Worm (Caenorhabditis elegans): Measurements from ENCODE around the gene tmc-1.

tmc-1 gene

ce11 chrX:1209096-1209495, 47.1 kb downstream of the tmc-1 start, which contains the start of gene C46H3.1:
C46H3.1 (plus strand) TSS chrX:1209396.
- no peak for TF ChIP-seq unc-62 (GFP tag; optimal IDR thresholded peaks at IDR 0.05)
- TF ChIP-seq R02D3.7 (tag; optimal IDR thresholded peaks at IDR 0.05), result no peak
- TF ChIP-seq ama-1 (optimal IDR thresholded peaks at IDR 0.05), result no peak
- TF ChIP-seq lin-15B (tag; optimal IDR thresholded peaks at IDR 0.05), result no peak
- no peak for TF ChIP-seq nhr-11 (tag; optimal IDR thresholded peaks at IDR 0.05)
- no peak for TF ChIP-seq mml-1 (tag; optimal IDR thresholded peaks at IDR 0.05)
- no peak for TF ChIP-seq elt-3 (tag; optimal IDR thresholded peaks at IDR 0.05)
- TF ChIP-seq ceh-82 (tag; optimal IDR thresholded peaks at IDR 0.05), result no peak
- no peak for TF ChIP-seq hmg-11 (tag; optimal IDR thresholded peaks at IDR 0.05)
- TF ChIP-seq nhr-76 (tag; optimal IDR thresholded peaks at IDR 0.05), result no peak
- no peak for TF ChIP-seq ztf-4 (tag; optimal IDR thresholded peaks at IDR 0.05)
- TF ChIP-seq ceh-28 (tag; optimal IDR thresholded peaks at IDR 0.05), result no peak

- TF ChIP-seq nhr-28 (tag; optimal IDR thresholded peaks at IDR 0.05) (no peak), egl-5 (tag; optimal IDR thresholded peaks at IDR 0.05) (no peak), daf-12 (tag; optimal IDR thresholded peaks at IDR 0.05) (no peak), lin-15B (tag; optimal IDR thresholded peaks at IDR 0.05) (no peak), nfya-1 (tag; optimal IDR thresholded peaks at IDR 0.05; ENCODE audit: insufficient read depth) (no peak), nhr-25 (tag; optimal IDR thresholded peaks at IDR 0.05) (no peak)
These were observed 51.1 kb downstream of the tmc-1 start for ce11 chrX:1213136-1213535.

- TF ChIP-seq fkh-10 (GFP tag; optimal IDR thresholded peaks at IDR 0.05), result peak; percentile 75
- no peak for TF ChIP-seq nhr-43 (tag; optimal IDR thresholded peaks at IDR 0.05; ENCODE audit: poor library complexity, severe bottlenecking)
These were observed 54.8 kb downstream of the tmc-1 start for ce11 chrX:1216833-1217232.

ce11 chrX:1218457-1218856, 56.5 kb downstream of the tmc-1 start:
- TF ChIP-seq tbx-2 (tag; optimal IDR thresholded peaks at IDR 0.05), result no peak
- TF ChIP-seq daf-12 (tag; optimal IDR thresholded peaks at IDR 0.05), result no peak
- TF ChIP-seq ZK546.5 (tag; optimal IDR thresholded peaks at IDR 0.05), result no peak
- no peak for TF ChIP-seq ceh-9 (tag; optimal IDR thresholded peaks at IDR 0.05)
- no peak for TF ChIP-seq elt-2 (tag; optimal IDR thresholded peaks at IDR 0.05)
- no peak for TF ChIP-seq mml-1 (tag; optimal IDR thresholded peaks at IDR 0.05)
- no peak for TF ChIP-seq skn-1 (tag; optimal IDR thresholded peaks at IDR 0.05)
- no peak for TF ChIP-seq R02D3.7 (tag; optimal IDR thresholded peaks at IDR 0.05)
- no peak for TF ChIP-seq nhr-77 (tag; optimal IDR thresholded peaks at IDR 0.05)
- no peak for TF ChIP-seq pqm-1 (tag; optimal IDR thresholded peaks at IDR 0.05)
- no peak for TF ChIP-seq ceh-28 (tag; optimal IDR thresholded peaks at IDR 0.05)
- TF ChIP-seq ztf-11 (tag; optimal IDR thresholded peaks at IDR 0.05), result no peak
- TF ChIP-seq nhr-25 (tag; optimal IDR thresholded peaks at IDR 0.05), result no peak
- no peak for TF ChIP-seq jun-1 (tag; optimal IDR thresholded peaks at IDR 0.05)
- TF ChIP-seq nhr-67 (tag; optimal IDR thresholded peaks at IDR 0.05), result no peak
- TF ChIP-seq sea-2 (GFP tag; optimal IDR thresholded peaks at IDR 0.05), result no peak
- TF ChIP-seq nhr-28 (tag; optimal IDR thresholded peaks at IDR 0.05), result no peak
- TF ChIP-seq elt-1 (tag; optimal IDR thresholded peaks at IDR 0.05), result no peak
- no peak for TF ChIP-seq unc-62 (GFP tag; optimal IDR thresholded peaks at IDR 0.05)

- TF ChIP-seq snpc-4 (tag; optimal IDR thresholded peaks at IDR 0.05) (no peak), pha-4 (tag; optimal IDR thresholded peaks at IDR 0.05) (peak; percentile 67), nhr-23 (tag; optimal IDR thresholded peaks at IDR 0.05) (no peak)
These were observed 60.4 kb downstream of the tmc-1 start for ce11 chrX:1222391-1222790.

ce11 chrX:1223089-1223488, 61.1 kb downstream of the tmc-1 start:
- TF ChIP-seq elt-2 (tag; optimal IDR thresholded peaks at IDR 0.05), result no peak
- no peak for TF ChIP-seq jun-1 (tag; optimal IDR thresholded peaks at IDR 0.05)
- no peak for TF ChIP-seq nhr-23 (tag; optimal IDR thresholded peaks at IDR 0.05)
- no peak for TF ChIP-seq nhr-76 (tag; optimal IDR thresholded peaks at IDR 0.05)
- no peak for TF ChIP-seq nhr-11 (tag; optimal IDR thresholded peaks at IDR 0.05)
- TF ChIP-seq egl-5 (tag; optimal IDR thresholded peaks at IDR 0.05), result no peak
- TF ChIP-seq fos-1 (tag; optimal IDR thresholded peaks at IDR 0.05), result no peak
- no peak for TF ChIP-seq nhr-237 (tag; optimal IDR thresholded peaks at IDR 0.05)
- TF ChIP-seq nhr-25 (tag; optimal IDR thresholded peaks at IDR 0.05), result no peak
- no peak for TF ChIP-seq ama-1 (optimal IDR thresholded peaks at IDR 0.05)
- TF ChIP-seq sea-2 (GFP tag; optimal IDR thresholded peaks at IDR 0.05), result no peak
- TF ChIP-seq ztf-4 (tag; optimal IDR thresholded peaks at IDR 0.05), result no peak
- TF ChIP-seq nhr-67 (tag; optimal IDR thresholded peaks at IDR 0.05), result no peak
- TF ChIP-seq ceh-82 (tag; optimal IDR thresholded peaks at IDR 0.05), result no peak
- TF ChIP-seq tbx-2 (tag; optimal IDR thresholded peaks at IDR 0.05), result no peak
- no peak for TF ChIP-seq lsy-12 (tag; optimal IDR thresholded peaks at IDR 0.05)
- TF ChIP-seq eor-1 (tag; optimal IDR thresholded peaks at IDR 0.05), result no peak
- TF ChIP-seq elt-1 (tag; optimal IDR thresholded peaks at IDR 0.05), result no peak
